Worm (Caenorhabditis elegans): Measurements from ENCODE around the gene Y75B8A.34.

Gene Y75B8A.34

ce11 chrIII:12325284-12325683, 34.1 kb upstream of the Y75B8A.34 start (continued):
- TF ChIP-seq pqm-1 (tag; optimal IDR thresholded peaks at IDR 0.05) (peak; percentile 81), php-3 (GFP tag; IDR thresholded peaks at IDR 0.05) (peak; percentile 83), dmd-6 (GFP tag; IDR thresholded peaks at IDR 0.05) (peak; percentile 85), ztf-7 (tag; optimal IDR thresholded peaks at IDR 0.05) (peak; percentile 47), mes-2 (tag; optimal IDR thresholded peaks at IDR 0.05; ENCODE audit: poor library complexity, severe bottlenecking) (peak; percentile 45), lin-39 (tag; optimal IDR thresholded peaks at IDR 0.05) (no peak), ceh-20 (GFP tag; IDR thresholded peaks at IDR 0.05) (no peak), ceh-62 (tag; optimal IDR thresholded peaks at IDR 0.05) (no peak), ceh-32 (tag; optimal IDR thresholded peaks at IDR 0.05; ENCODE audit: poor library complexity) (no peak), F37D6.2 (tag; optimal IDR thresholded peaks at IDR 0.05) (no peak), lin-38 (GFP tag; IDR thresholded peaks at IDR 0.05) (no peak), dmd-8 (GFP tag; IDR thresholded peaks at IDR 0.05) (no peak), egl-27 (tag; optimal IDR thresholded peaks at IDR 0.05) (no peak), nhr-25 (tag; optimal IDR thresholded peaks at IDR 0.05; ENCODE audit: borderline replicate concordance, insufficient read depth) (no peak), lin-13 (GFP tag; optimal IDR thresholded peaks at IDR 0.05) (no peak), madf-9 (GFP tag; conservative IDR thresholded peaks at IDR 0.05) (no peak), mdl-1 (tag; optimal IDR thresholded peaks at IDR 0.05) (no peak), gei-8 (GFP tag; optimal IDR thresholded peaks at IDR 0.05) (peak; percentile 25), set-16 (GFP tag; IDR thresholded peaks at IDR 0.05) (no peak), ZK546.5 (tag; optimal IDR thresholded peaks at IDR 0.05) (no peak), daf-8 (GFP tag; IDR thresholded peaks at IDR 0.05) (no peak), mep-1 (tag; optimal IDR thresholded peaks at IDR 0.05) (peak; percentile 63), tra-1 (GFP tag; IDR thresholded peaks at IDR 0.05) (0 out of 2 replicates have a peak, but pooled peaks have one; percentile 31), snpc-1.2 (GFP tag; IDR thresholded peaks at IDR 0.05) (no peak), arid-1 (GFP tag; conservative IDR thresholded peaks at IDR 0.05) (no peak), ceh-28 (tag; optimal IDR thresholded peaks at IDR 0.05) (no peak), nhr-28 (tag; optimal IDR thresholded peaks at IDR 0.05) (peak; percentile 78), nhr-48 (tag; optimal IDR thresholded peaks at IDR 0.05) (peak; percentile 42)

ce11 chrIII:12327528-12327997, 31.8 kb upstream of the Y75B8A.34 start, which contains the start of the genes zip-12 and Y75B8A.63:
Gene zip-12, plus strand, starts transcription at chrIII:12327914.
Gene Y75B8A.63, plus strand, starts transcription at chrIII:12327947.
- TF ChIP-seq ZK546.5 (tag; optimal IDR thresholded peaks at IDR 0.05) (no peak), lin-38 (GFP tag; IDR thresholded peaks at IDR 0.05) (peak; percentile 20; the same call in 1 of the 2 replicates), lin-1 (GFP tag; IDR thresholded peaks at IDR 0.05) (no peak; the same call in 1 of the 2 replicates), dve-1 (tag; optimal IDR thresholded peaks at IDR 0.05; ENCODE audit: insufficient read depth) (peak; percentile 70), F37D6.2 (tag; optimal IDR thresholded peaks at IDR 0.05) (no peak), zip-2 (tag; optimal IDR thresholded peaks at IDR 0.05) (no peak), unc-62 (GFP tag; optimal IDR thresholded peaks at IDR 0.05 in 1 of 2) (no peak), unc-62 (tag; optimal IDR thresholded peaks at IDR 0.05) (no peak), lir-3 (tag; optimal IDR thresholded peaks at IDR 0.05) (no peak), lin-15B (tag; optimal IDR thresholded peaks at IDR 0.05) (no peak), nhr-48 (tag; optimal IDR thresholded peaks at IDR 0.05) (no peak), nhr-76 (tag; optimal IDR thresholded peaks at IDR 0.05) (no peak), spr-1 (tag; optimal IDR thresholded peaks at IDR 0.05) (no peak), hlh-30 (tag; optimal IDR thresholded peaks at IDR 0.05; ENCODE audit: insufficient read depth) (peak; percentile 80), mep-1 (tag; optimal IDR thresholded peaks at IDR 0.05) (peak; percentile 47), hif-1 (tag; optimal IDR thresholded peaks at IDR 0.05) (no peak), aly-2 (tag; optimal IDR thresholded peaks at IDR 0.05) (no peak), egl-27 (tag; optimal IDR thresholded peaks at IDR 0.05) (no peak), dpl-1 (GFP tag; optimal IDR thresholded peaks at IDR 0.05) (no peak), Y75B8A.6 (GFP tag; IDR thresholded peaks at IDR 0.05) (no peak), dmd-9 (GFP tag; IDR thresholded peaks at IDR 0.05) (no peak), fkh-10 (GFP tag; optimal IDR thresholded peaks at IDR 0.05) (no peak), spr-3 (GFP tag; optimal IDR thresholded peaks at IDR 0.05) (no peak), ceh-20 (GFP tag; IDR thresholded peaks at IDR 0.05) (no peak), daf-19 (GFP tag; conservative IDR thresholded peaks at IDR 0.05) (no peak), duxl-1 (tag; optimal IDR thresholded peaks at IDR 0.05; ENCODE audit: poor library complexity) (no peak), T26A8.4 (GFP tag; IDR thresholded peaks at IDR 0.05) (no peak), zfp-2 (tag; optimal IDR thresholded peaks at IDR 0.05) (no peak), tag-97 (GFP tag; IDR thresholded peaks at IDR 0.05) (no peak)

All from whole organism, L4 larva.